Fruit fly (Drosophila melanogaster) whole organism: ENCODE measurements around the gene CG7810.

ENCODE experiments used
- Dll ChIP-seq: fragments of >200 bp; optimal IDR thresholded peaks from 2 replicates; lab custom pipeline; 2017
- EcR ChIP-seq, 2 experiments: fragments of >200 bp; optimal IDR thresholded peaks; 2 replicates each; lab custom pipeline; 2017; ENCODE audit warnings: missing biosample characterization in 2 of 2, missing genetic modification characterization in 2 of 2, missing genetic modification reagents in 2 of 2
- pan ChIP-seq: fragments of >200 bp; optimal IDR thresholded peaks from 2 replicates; lab custom pipeline; 2017
- psq ChIP-seq: fragments of >200 bp; optimal IDR thresholded peaks from 2 replicates; lab custom pipeline; 2017

- TF ChIP-seq pan (lab: Kevin White, UChicago) (no peak), Dll (no peak), psq (no peak), EcR (GFP tag; optimal IDR thresholded peaks at IDR 0.05; lab: Kevin White, UChicago) (no peak)
Measured at dm6 chr2L:8292159-8292887, 18.7 kb downstream of the CG7810 start.
